Worm (Caenorhabditis elegans): ENCODE data around the gene B0361.14.
A peak's percentile ranks its signal among the peaks of the same experiment; 100 is the strongest.

The B0361.14 gene

ce11 chrIII:7299466-7299865, at the start of gene B0361.14, which contains the start of gene B0361.9:
B0361.14 (minus strand) TSS chrIII:7299531.
B0361.9 (minus strand) TSS chrIII:7299631.
- peak; percentile 67 for TF ChIP-seq nhr-85 (tag)
- no peak for TF ChIP-seq unc-62 (GFP tag; optimal IDR thresholded peaks at IDR 0.05)
- no peak for TF ChIP-seq mef-2 (tag; optimal IDR thresholded peaks at IDR 0.05)
- no peak for TF ChIP-seq fos-1 (tag; optimal IDR thresholded peaks at IDR 0.05)
- TF ChIP-seq egl-27 (tag; optimal IDR thresholded peaks at IDR 0.05): no peak
- TF ChIP-seq nhr-71 (tag; optimal IDR thresholded peaks at IDR 0.05): peak; percentile 25
- TF ChIP-seq nhr-47 (tag; optimal IDR thresholded peaks at IDR 0.05): no peak
- no peak for TF ChIP-seq zag-1 (tag; optimal IDR thresholded peaks at IDR 0.05)
- TF ChIP-seq pag-3 (tag; optimal IDR thresholded peaks at IDR 0.05; ENCODE audit: borderline replicate concordance, insufficient read depth): no peak
- TF ChIP-seq nhr-20 (tag; optimal IDR thresholded peaks at IDR 0.05): peak; percentile 47
- TF ChIP-seq lin-14 (GFP tag; optimal IDR thresholded peaks at IDR 0.05): peak; percentile 41
- TF ChIP-seq isw-1 (GFP tag; IDR thresholded peaks at IDR 0.05): no peak
- no peak for TF ChIP-seq xbp-1 (tag; optimal IDR thresholded peaks at IDR 0.05)
- no peak for TF ChIP-seq unc-130 (tag; optimal IDR thresholded peaks at IDR 0.05)
- no peak for TF ChIP-seq hpl-2 (GFP tag; optimal IDR thresholded peaks at IDR 0.05)
- TF ChIP-seq fkh-10 (GFP tag; optimal IDR thresholded peaks at IDR 0.05): no peak
- no peak for TF ChIP-seq nhr-28 (tag; optimal IDR thresholded peaks at IDR 0.05)
- no peak for TF ChIP-seq ets-5 (GFP tag; IDR thresholded peaks at IDR 0.05)
- TF ChIP-seq ces-1 (GFP tag; optimal IDR thresholded peaks at IDR 0.05): no peak
- TF ChIP-seq alr-1 (tag; optimal IDR thresholded peaks at IDR 0.05; ENCODE audit: borderline replicate concordance): no peak
- TF ChIP-seq C04F5.9 (tag; optimal IDR thresholded peaks at IDR 0.05): no peak
- TF ChIP-seq F16B12.6 (tag; optimal IDR thresholded peaks at IDR 0.05): no peak
- TF ChIP-seq Y116A8C.19 (tag; optimal IDR thresholded peaks at IDR 0.05; ENCODE audit: borderline replicate concordance): no peak
- TF ChIP-seq sup-37 (GFP tag; optimal IDR thresholded peaks at IDR 0.05): no peak
- TF ChIP-seq nhr-12 (tag; optimal IDR thresholded peaks at IDR 0.05): no peak
- TF ChIP-seq elt-3 (tag; optimal IDR thresholded peaks at IDR 0.05): peak in 2 of 6 experiments; percentile 13 to 26
- TF ChIP-seq lin-13 (GFP tag; optimal IDR thresholded peaks at IDR 0.05): no peak
- TF ChIP-seq snu-23 (GFP tag; optimal IDR thresholded peaks at IDR 0.05): peak; percentile 33
- no peak for TF ChIP-seq nhr-90 (tag; optimal IDR thresholded peaks at IDR 0.05; ENCODE audit: poor library complexity)
- no peak for TF ChIP-seq ztf-11 (tag; optimal IDR thresholded peaks at IDR 0.05)
- no peak for TF ChIP-seq snpc-4 (tag; optimal IDR thresholded peaks at IDR 0.05)
- TF ChIP-seq C34B4.2 (tag; optimal IDR thresholded peaks at IDR 0.05): no peak
- no peak for TF ChIP-seq fkh-8 (tag; optimal IDR thresholded peaks at IDR 0.05)
- no peak for TF ChIP-seq ama-1 (optimal IDR thresholded peaks at IDR 0.05)
- TF ChIP-seq lin-15B (tag; optimal IDR thresholded peaks at IDR 0.05): no peak
- TF ChIP-seq lin-39 (tag; optimal IDR thresholded peaks at IDR 0.05): no peak
- no peak for TF ChIP-seq unc-30 (tag; optimal IDR thresholded peaks at IDR 0.05)
- no peak for TF ChIP-seq skn-1 (tag; optimal IDR thresholded peaks at IDR 0.05)
- TF ChIP-seq rnt-1 (tag; optimal IDR thresholded peaks at IDR 0.05): peak; percentile 0
- TF ChIP-seq dsc-1 (tag; optimal IDR thresholded peaks at IDR 0.05): no peak
- no peak for TF ChIP-seq unc-86 (tag; optimal IDR thresholded peaks at IDR 0.05)
- TF ChIP-seq lsy-2 (tag; optimal IDR thresholded peaks at IDR 0.05): peak in 1 of 2 experiments; percentile 28
- no peak for TF ChIP-seq pax-3 (tag; optimal IDR thresholded peaks at IDR 0.05)
- no peak for TF ChIP-seq ceh-90 (tag; optimal IDR thresholded peaks at IDR 0.05)
- no peak for TF ChIP-seq jun-1 (tag; optimal IDR thresholded peaks at IDR 0.05)
- no peak for TF ChIP-seq irx-1 (tag; optimal IDR thresholded peaks at IDR 0.05)
- TF ChIP-seq efl-1 (optimal IDR thresholded peaks at IDR 0.05): no peak
- TF ChIP-seq efl-1 (GFP tag; optimal IDR thresholded peaks at IDR 0.05 in 1 of 2): peak in 1 of 2 experiments; percentile 84
- no peak for TF ChIP-seq unc-98 (GFP tag; IDR thresholded peaks at IDR 0.05)
- TF ChIP-seq aha-1 (tag; optimal IDR thresholded peaks at IDR 0.05): no peak
- TF ChIP-seq nhr-76 (tag; optimal IDR thresholded peaks at IDR 0.05): no peak
- peak; percentile 94 for TF ChIP-seq blmp-1 (tag; optimal IDR thresholded peaks at IDR 0.05)
- TF ChIP-seq lir-3 (tag; optimal IDR thresholded peaks at IDR 0.05; ENCODE audit: poor library complexity): no peak
- TF ChIP-seq tbx-2 (tag; optimal IDR thresholded peaks at IDR 0.05): no peak
- no peak for TF ChIP-seq hlh-4 (tag; optimal IDR thresholded peaks at IDR 0.05)

Data from whole organism, L1 larva.